Fruit fly (Drosophila melanogaster) S2 (cell line): Measurements from ENCODE around the gene sbr.

Experiments used
- CG8478 ChIP-seq: fragments of >200 bp; optimal IDR thresholded peaks from 2 replicates; lab custom pipeline; 2018
- CTCF ChIP-seq, 2 experiments: fragments of >200 bp; optimal IDR thresholded peaks; 2 replicates each; lab custom pipeline; 2018

- TF ChIP-seq CG8478 (lab: Kevin White, UChicago) (no peak), CTCF (optimal IDR thresholded peaks at IDR 0.05; lab: Kevin White, UChicago) (peak in 1 of 2 experiments; percentile 14)
Measured at dm6 chrX:10865580-10866331, 18.9 kb upstream of the sbr start.
